Fruit fly (Drosophila melanogaster): ENCODE data around the gene Or71a.

The Or71a gene

DNA sequence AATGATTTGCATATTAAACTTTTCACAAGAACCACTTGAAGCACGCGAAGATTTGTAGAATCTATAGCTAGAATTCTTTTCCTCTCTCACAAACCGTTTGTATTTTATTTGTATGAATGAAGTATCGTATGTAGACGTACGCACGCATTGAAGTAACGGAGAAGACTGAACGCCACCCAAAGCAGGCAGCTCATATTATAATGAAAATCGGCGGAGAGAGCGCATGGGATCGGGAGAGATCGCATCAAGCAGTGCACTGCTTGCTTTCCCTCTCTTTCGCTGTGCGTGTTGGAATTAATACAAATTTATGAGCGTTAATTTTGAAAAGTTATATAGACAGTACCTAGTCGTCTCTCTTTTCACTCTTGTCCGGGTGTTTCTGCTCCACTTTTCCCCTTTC lies 1.0 kb upstream of the Or71a start (continued):
- TF ChIP-seq CG33557 (GFP tag; optimal IDR thresholded peaks at IDR 0.05) = peak; percentile 20
- peak; percentile 23; the same call in 1 of the 3 replicates for TF ChIP-seq CG6175 (GFP tag; IDR thresholded peaks at IDR 0.05)
- no peak for TF ChIP-seq CG6689 (GFP tag; IDR thresholded peaks at IDR 0.05)
- no peak for TF ChIP-seq pros (GFP tag; optimal IDR thresholded peaks at IDR 0.05)
- no peak for TF ChIP-seq Sin3A (optimal IDR thresholded peaks at IDR 0.05)
- TF ChIP-seq CG6272 (GFP tag; IDR thresholded peaks at IDR 0.05) = no peak

DNA sequence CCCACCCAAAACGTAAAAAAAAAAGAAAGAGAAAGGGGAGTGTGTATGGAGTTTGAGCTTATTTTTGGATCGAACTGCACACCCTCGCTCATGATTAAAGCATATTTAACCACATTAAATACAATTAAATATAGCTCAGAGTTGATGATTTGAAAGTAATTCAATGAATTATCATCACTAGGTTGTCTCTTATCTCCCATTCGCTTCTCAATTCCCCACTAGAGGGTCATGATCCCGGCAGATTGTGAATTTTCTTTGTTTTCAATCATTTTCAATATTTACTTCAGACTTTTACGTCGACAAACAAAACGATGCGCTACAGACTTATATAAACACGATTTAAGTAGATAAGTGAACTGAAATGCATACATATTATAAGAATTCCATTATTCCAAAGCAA lies 1.9 kb downstream of the Or71a start:
- no peak for TF ChIP-seq ttk (GFP tag; IDR thresholded peaks at IDR 0.05)
- peak in 1 of 2 experiments; percentile 19 for TF ChIP-seq Pdp1 (GFP tag; optimal IDR thresholded peaks at IDR 0.05)

DNA sequence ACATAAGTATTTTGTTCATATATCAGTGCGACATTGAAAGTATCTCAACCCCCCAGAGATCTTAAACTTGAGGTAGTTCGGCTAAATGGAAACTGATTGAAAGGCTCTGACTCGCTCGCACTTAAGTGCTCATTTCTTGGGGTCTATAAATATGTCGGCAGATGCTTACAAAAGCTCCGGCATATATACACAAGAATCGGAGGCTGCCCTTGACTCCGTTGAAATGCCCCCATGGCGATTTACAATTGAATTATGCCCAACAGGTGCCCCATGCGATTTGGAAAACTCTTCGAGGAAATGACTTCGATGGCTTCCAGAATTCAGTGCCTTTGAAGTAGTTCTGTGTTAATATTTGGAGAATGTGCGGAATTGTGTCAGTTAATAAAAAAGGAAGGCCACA lies 4.6 kb downstream of the Or71a start:
- TF ChIP-seq sug (tag; optimal IDR thresholded peaks at IDR 0.05) (peak; percentile 44), inv (GFP tag; IDR thresholded peaks at IDR 0.05; ENCODE audit: partially characterized antibody) (no peak), eve (GFP tag; optimal IDR thresholded peaks at IDR 0.05) (no peak), CG32772 (GFP tag; IDR thresholded peaks at IDR 0.05) (no peak), kah (GFP tag; optimal IDR thresholded peaks at IDR 0.05) (peak; percentile 83), nau (GFP tag; optimal IDR thresholded peaks at IDR 0.05) (peak; percentile 94), ranshi (GFP tag; IDR thresholded peaks at IDR 0.05) (no peak), sens (GFP tag) (peak; percentile 30), CG15601 (tag; optimal IDR thresholded peaks at IDR 0.05) (peak; percentile 64), CG1024 (GFP tag; IDR thresholded peaks at IDR 0.05) (no peak), insv (GFP tag; optimal IDR thresholded peaks at IDR 0.05) (no peak), disco-r (GFP tag; optimal IDR thresholded peaks at IDR 0.05) (no peak), ftz-f1 (GFP tag; optimal IDR thresholded peaks at IDR 0.05) (peak; percentile 70), chinmo (GFP tag; IDR thresholded peaks at IDR 0.05; ENCODE audit: partially characterized antibody) (0 out of 4 replicates have a peak, but pooled peaks have one; percentile 57), CG4730 (GFP tag; IDR thresholded peaks at IDR 0.05) (no peak), CG1529 (GFP tag; optimal IDR thresholded peaks at IDR 0.05) (no peak), abd-A (tag; optimal IDR thresholded peaks at IDR 0.05) (peak; percentile 88), salm (tag; optimal IDR thresholded peaks at IDR 0.05) (no peak), bowl (GFP tag; IDR thresholded peaks at IDR 0.05) (no peak), CG16863 (GFP tag; optimal IDR thresholded peaks at IDR 0.05) (no peak), CG9797 (GFP tag; optimal IDR thresholded peaks at IDR 0.05) (no peak), CG10543 (GFP tag; optimal IDR thresholded peaks at IDR 0.05) (peak; percentile 41), yki (optimal IDR thresholded peaks at IDR 0.05) (no peak), mam (GFP tag; optimal IDR thresholded peaks at IDR 0.05) (no peak), CG33213 (GFP tag; optimal IDR thresholded peaks at IDR 0.05) (no peak), sd (tag; optimal IDR thresholded peaks at IDR 0.05) (peak; percentile 97), sr (GFP tag; IDR thresholded peaks at IDR 0.05) (no peak), CG2120 (GFP tag; optimal IDR thresholded peaks at IDR 0.05) (no peak), Gug (GFP tag; IDR thresholded peaks at IDR 0.05) (no peak), org-1 (GFP tag; optimal IDR thresholded peaks at IDR 0.05) (peak; percentile 2), pzg (GFP tag; optimal IDR thresholded peaks at IDR 0.05) (no peak), pros (GFP tag; optimal IDR thresholded peaks at IDR 0.05) (no peak), CG12769 (tag; optimal IDR thresholded peaks at IDR 0.05) (peak; percentile 64), CG6854 (GFP tag; optimal IDR thresholded peaks at IDR 0.05) (no peak), CG10431 (GFP tag; optimal IDR thresholded peaks at IDR 0.05) (no peak), Xrp1 (GFP tag; IDR thresholded peaks at IDR 0.05) (no peak)
